Worm (Caenorhabditis elegans) whole organism, L3 larva: ENCODE measurements around the gene ant-1.4.

Source experiments
- nhr-23 ChIP-seq: fragments of 150-350 bp; optimal IDR thresholded peaks from 2 replicates; lab custom pipeline; 2014; ENCODE audit warnings: missing biosample characterization, missing genetic modification reagents, missing genetic modification characterization
- nhr-237 ChIP-seq: fragments of 150-350 bp; optimal IDR thresholded peaks from 2 replicates; lab custom pipeline; 2014; ENCODE audit warnings: missing biosample characterization, missing genetic modification characterization

ce11 chrIV:8453178-8453577 is 6.9 kb downstream of the ant-1.4 start:
- TF ChIP-seq nhr-237: no peak
- no peak for TF ChIP-seq nhr-23 (tag; lab: Kevin White, UChicago)
